Fruit fly (Drosophila melanogaster): Measurements from ENCODE around the gene mRpL28.

The mRpL28 gene

dm6 chr2L:5000919-5001581 lies 27.3 kb downstream of the mRpL28 start:
- TF ChIP-seq CG8301 (tag; optimal IDR thresholded peaks at IDR 0.05) = no peak
- peak; percentile 33; the same call in 1 of the 2 replicates for TF ChIP-seq CG32121 (GFP tag; IDR thresholded peaks at IDR 0.05)
- TF ChIP-seq gl (tag; optimal IDR thresholded peaks at IDR 0.05) = no peak
- no peak for TF ChIP-seq CG9948 (tag; optimal IDR thresholded peaks at IDR 0.05)
- TF ChIP-seq fd96Ca (GFP tag; IDR thresholded peaks at IDR 0.05) = peak; percentile 60; the same call in 2 of the 3 replicates
- TF ChIP-seq CG17806 (tag; optimal IDR thresholded peaks at IDR 0.05) = no peak
- peak; percentile 59 for TF ChIP-seq Ets98B (GFP tag; IDR thresholded peaks at IDR 0.05)
- TF ChIP-seq EcR (GFP tag; optimal IDR thresholded peaks at IDR 0.05) = no peak
- TF ChIP-seq rn (GFP tag; IDR thresholded peaks at IDR 0.05) = peak; percentile 41; the same call in 1 of the 2 replicates
- peak; percentile 70 for TF ChIP-seq CG4496 (GFP tag; IDR thresholded peaks at IDR 0.05)
- no peak for TF ChIP-seq Snoo (tag; optimal IDR thresholded peaks at IDR 0.05)
- TF ChIP-seq CG10348 (GFP tag; IDR thresholded peaks at IDR 0.05) = peak; percentile 42
- no peak for TF ChIP-seq CG14655 (GFP tag; optimal IDR thresholded peaks at IDR 0.05)

- no peak for TF ChIP-seq CG14655 (GFP tag; optimal IDR thresholded peaks at IDR 0.05)
- TF ChIP-seq Pif1A (GFP tag; optimal IDR thresholded peaks at IDR 0.05) = no peak
- TF ChIP-seq CG4496 (GFP tag; IDR thresholded peaks at IDR 0.05) = no peak
- TF ChIP-seq CG13204 (GFP tag; optimal IDR thresholded peaks at IDR 0.05) = no peak
- TF ChIP-seq gl (tag; optimal IDR thresholded peaks at IDR 0.05) = no peak
- TF ChIP-seq CG15710 (tag; optimal IDR thresholded peaks at IDR 0.05) = no peak
These were observed 27.8 kb downstream of the mRpL28 start for dm6 chr2L:5001582-5001929.

dm6 chr2L:5002031-5002430 lies 28.3 kb downstream of the mRpL28 start:
- TF ChIP-seq D1 (tag; optimal IDR thresholded peaks at IDR 0.05) = no peak
- no peak for TF ChIP-seq CG10348 (GFP tag; IDR thresholded peaks at IDR 0.05)
- TF ChIP-seq CG8159 (tag; optimal IDR thresholded peaks at IDR 0.05) = no peak
- TF ChIP-seq CG13204 (GFP tag; optimal IDR thresholded peaks at IDR 0.05) = no peak
- no peak for TF ChIP-seq CG8301 (tag; optimal IDR thresholded peaks at IDR 0.05)
- no peak for TF ChIP-seq CG12605 (GFP tag; IDR thresholded peaks at IDR 0.05)
- no peak for TF ChIP-seq Pif1B (GFP tag; optimal IDR thresholded peaks at IDR 0.05)
- no peak for TF ChIP-seq Snoo (tag; optimal IDR thresholded peaks at IDR 0.05)

- TF ChIP-seq gl (tag; optimal IDR thresholded peaks at IDR 0.05) (no peak), CG8301 (tag; optimal IDR thresholded peaks at IDR 0.05) (peak; percentile 16), CG15710 (tag; optimal IDR thresholded peaks at IDR 0.05) (peak; percentile 15), CG12605 (GFP tag; IDR thresholded peaks at IDR 0.05) (peak; percentile 60; the same call in 1 of the 2 replicates), Ets98B (GFP tag; IDR thresholded peaks at IDR 0.05) (peak; percentile 75), Pif1B (GFP tag; optimal IDR thresholded peaks at IDR 0.05) (no peak), D1 (tag; optimal IDR thresholded peaks at IDR 0.05) (no peak), CG32121 (GFP tag; IDR thresholded peaks at IDR 0.05) (peak; percentile 49; the same call in 1 of the 2 replicates), fd96Ca (GFP tag; IDR thresholded peaks at IDR 0.05) (peak; percentile 57; the same call in 1 of the 3 replicates), CG34367 (tag; optimal IDR thresholded peaks at IDR 0.05) (no peak), EcR (GFP tag; optimal IDR thresholded peaks at IDR 0.05) (no peak), CG4496 (GFP tag; IDR thresholded peaks at IDR 0.05) (peak; percentile 65; the same call in 2 of the 3 replicates), Pif1A (GFP tag; optimal IDR thresholded peaks at IDR 0.05) (peak; percentile 34), CG10348 (GFP tag; IDR thresholded peaks at IDR 0.05) (no peak), CG14655 (GFP tag; optimal IDR thresholded peaks at IDR 0.05) (peak; percentile 45), rn (GFP tag; IDR thresholded peaks at IDR 0.05) (no peak), CG9948 (tag; optimal IDR thresholded peaks at IDR 0.05) (no peak)
These were observed 29.1 kb downstream of the mRpL28 start for dm6 chr2L:5002711-5003402.

DNA sequence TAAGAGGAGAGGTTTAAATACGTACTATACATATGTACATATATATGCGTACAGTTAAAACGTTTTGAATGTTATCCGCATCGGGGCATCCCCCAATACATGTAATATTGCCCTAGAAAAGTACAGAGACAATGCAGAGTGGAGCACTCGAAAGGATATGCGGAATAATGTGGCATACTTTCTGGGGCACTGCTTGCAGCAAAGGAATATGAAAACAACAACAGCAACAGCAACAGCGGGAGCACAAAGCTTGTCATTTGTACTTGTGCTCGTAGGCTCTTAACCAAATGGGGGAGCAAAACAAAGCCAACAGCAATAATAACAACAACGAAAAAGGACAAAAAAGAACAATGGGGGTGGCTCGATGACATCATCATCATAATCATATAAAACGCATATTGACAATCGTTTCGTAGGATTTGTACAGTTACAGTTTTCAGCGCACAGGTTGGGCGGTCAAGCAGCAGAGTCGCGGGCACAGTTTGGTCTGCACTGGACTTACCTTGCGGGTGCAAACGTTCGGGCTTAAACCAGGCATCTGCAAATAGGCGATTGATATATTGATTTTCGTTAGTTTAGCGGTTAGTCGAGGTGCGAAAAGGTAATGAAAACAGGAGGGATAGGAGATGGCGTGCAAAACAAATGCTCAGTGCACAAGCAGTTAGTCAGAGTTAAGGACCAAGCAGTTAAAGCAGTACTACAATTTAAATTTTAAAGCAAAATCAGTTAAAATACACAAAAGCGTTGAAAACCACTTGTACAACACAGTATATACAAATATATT lies 30.1 kb downstream of the mRpL28 start:
- TF ChIP-seq Snoo (tag; optimal IDR thresholded peaks at IDR 0.05) (no peak), CG15710 (tag; optimal IDR thresholded peaks at IDR 0.05) (no peak), CG9948 (tag; optimal IDR thresholded peaks at IDR 0.05) (no peak), gl (tag; optimal IDR thresholded peaks at IDR 0.05) (no peak), CG8159 (tag; optimal IDR thresholded peaks at IDR 0.05) (no peak), CG34367 (tag; optimal IDR thresholded peaks at IDR 0.05) (no peak), CG12605 (GFP tag; IDR thresholded peaks at IDR 0.05) (no peak), CG32121 (GFP tag; IDR thresholded peaks at IDR 0.05) (no peak), rn (GFP tag; IDR thresholded peaks at IDR 0.05) (no peak), D1 (tag; optimal IDR thresholded peaks at IDR 0.05) (no peak), Pif1A (GFP tag; optimal IDR thresholded peaks at IDR 0.05) (no peak), Pif1B (GFP tag; optimal IDR thresholded peaks at IDR 0.05) (no peak), CG13204 (GFP tag; optimal IDR thresholded peaks at IDR 0.05) (no peak), CG8301 (tag; optimal IDR thresholded peaks at IDR 0.05) (no peak), CG14655 (GFP tag; optimal IDR thresholded peaks at IDR 0.05) (no peak)

Data from whole organism, pupa.